Fruit fly (Drosophila melanogaster): Measurements from ENCODE around the gene CG31459.

The CG31459 gene

DNA sequence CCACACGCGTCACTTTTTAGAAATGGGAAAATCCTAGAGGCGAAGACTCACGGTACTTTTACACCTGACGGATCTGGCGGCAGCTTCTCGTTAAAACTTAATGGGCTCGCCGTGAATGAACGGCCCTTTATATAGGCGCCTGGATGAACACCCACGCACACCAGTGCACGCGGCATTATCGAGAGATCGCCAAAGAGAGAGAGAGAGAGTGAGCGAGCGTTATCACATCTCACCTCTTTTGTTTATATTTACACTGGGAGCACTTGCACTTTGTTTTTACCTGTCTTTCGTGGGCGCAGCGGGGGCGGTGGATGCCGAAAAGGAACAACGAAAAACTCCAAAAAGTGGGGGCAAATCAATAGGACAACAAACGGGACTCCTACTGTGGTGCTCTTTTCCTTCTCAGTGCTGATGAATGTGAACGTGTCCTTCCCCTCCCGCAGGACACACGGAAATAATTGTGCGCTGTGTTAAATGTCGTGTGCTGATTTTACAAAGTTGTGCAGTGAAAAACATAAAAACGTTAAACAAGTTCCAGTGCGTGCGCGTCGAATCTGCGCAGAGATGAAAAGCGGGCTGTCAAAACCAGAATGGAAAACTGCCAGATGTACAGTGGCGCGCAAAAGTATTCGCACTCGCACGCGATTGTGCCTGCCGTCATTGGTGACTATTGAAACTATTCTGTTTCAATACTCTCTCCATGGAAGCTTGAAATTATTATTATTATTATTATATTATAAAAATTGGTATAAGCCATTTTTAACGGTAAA is 34.7 kb downstream of the CG31459 start, which contains the start of gene Mrp5:
TSS of gene Mrp5 (minus strand) at position 561 of the 770 bp plus-strand sequence.
- TF ChIP-seq pan (optimal IDR thresholded peaks at IDR 0.05) (no peak), CG8478 (optimal IDR thresholded peaks at IDR 0.05) (no peak), Dll (optimal IDR thresholded peaks at IDR 0.05) (peak; percentile 75)

DNA sequence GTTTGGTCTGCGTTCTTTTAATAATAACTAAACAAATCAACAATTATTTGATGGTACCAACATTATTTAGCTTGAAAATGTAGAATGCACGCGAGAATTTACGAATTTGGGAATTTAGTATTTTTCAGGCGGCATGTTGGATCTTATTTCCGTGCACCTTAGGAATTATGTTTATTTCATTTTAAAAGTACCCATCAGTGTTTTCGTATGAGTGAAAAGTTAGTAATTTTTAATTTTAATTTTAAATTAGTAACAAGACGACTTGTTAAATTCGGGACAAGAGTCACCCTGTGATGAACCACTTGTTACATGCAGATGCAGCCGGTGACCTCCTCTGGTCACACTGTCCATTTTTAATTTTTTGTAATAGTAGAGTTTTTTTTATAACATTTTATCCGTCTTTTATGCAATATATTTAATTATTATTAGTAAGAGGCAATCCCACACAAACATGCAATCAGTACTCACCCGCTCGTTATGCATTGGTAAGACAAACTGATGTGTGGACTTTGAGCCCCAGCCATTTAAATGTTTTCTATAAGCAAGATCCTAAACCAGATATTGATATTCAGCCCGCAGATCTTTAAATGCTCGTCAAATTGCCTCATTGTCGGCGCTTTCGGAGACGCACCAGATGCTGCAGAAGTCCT is 36.9 kb downstream of the CG31459 start, which contains the start of the genes CG17186 and Arc42:
TSS of gene CG17186 (minus strand) at position 88 of the 650 bp plus-strand sequence.
TSS of gene Arc42 (plus strand) at position 311 of the 650 bp plus-strand sequence.
- TF ChIP-seq EcR (GFP tag; optimal IDR thresholded peaks at IDR 0.05) (no peak), usp (GFP tag; optimal IDR thresholded peaks at IDR 0.05) (no peak), Dll (optimal IDR thresholded peaks at IDR 0.05) (no peak), pan (optimal IDR thresholded peaks at IDR 0.05) (no peak), CG8478 (optimal IDR thresholded peaks at IDR 0.05) (no peak), psq (optimal IDR thresholded peaks at IDR 0.05) (no peak)

DNA sequence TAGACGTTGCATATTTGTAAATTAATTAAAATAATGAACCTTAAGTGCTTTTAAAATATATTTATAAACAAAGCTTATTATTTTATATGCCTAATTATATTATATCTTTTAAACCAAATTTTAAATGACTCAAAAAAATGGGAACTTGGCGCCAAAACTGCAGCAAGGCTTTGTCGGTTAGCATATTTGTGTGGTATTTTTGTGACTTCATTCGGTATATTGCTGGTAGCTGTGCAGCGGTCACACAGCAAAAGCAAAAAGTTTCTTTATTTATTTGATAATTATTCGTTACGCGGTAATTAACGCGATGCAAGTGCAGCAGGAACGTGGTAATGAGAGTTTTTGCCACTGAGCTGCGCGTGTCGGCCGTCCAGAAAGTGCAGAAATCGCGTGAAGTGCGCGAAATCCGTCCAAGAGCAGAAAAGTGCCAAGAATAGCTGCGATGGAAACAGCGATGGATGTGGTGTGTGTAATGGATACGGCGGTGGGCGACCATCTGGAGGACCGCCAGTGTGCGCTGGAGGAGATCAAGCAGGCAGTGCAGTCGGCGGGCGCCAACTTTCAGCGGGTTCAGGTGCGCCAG is 38.9 kb downstream of the CG31459 start, which contains the start of gene Ask1:
TSS of gene Ask1 (plus strand) at position 250 of the 583 bp plus-strand sequence.
- no peak for TF ChIP-seq usp (GFP tag; optimal IDR thresholded peaks at IDR 0.05)
- no peak for TF ChIP-seq EcR (GFP tag; optimal IDR thresholded peaks at IDR 0.05)
- no peak for TF ChIP-seq psq (optimal IDR thresholded peaks at IDR 0.05)
- no peak for TF ChIP-seq pan (optimal IDR thresholded peaks at IDR 0.05)
- TF ChIP-seq Dll (optimal IDR thresholded peaks at IDR 0.05), result no peak
- TF ChIP-seq CG8478 (optimal IDR thresholded peaks at IDR 0.05), result no peak

DNA sequence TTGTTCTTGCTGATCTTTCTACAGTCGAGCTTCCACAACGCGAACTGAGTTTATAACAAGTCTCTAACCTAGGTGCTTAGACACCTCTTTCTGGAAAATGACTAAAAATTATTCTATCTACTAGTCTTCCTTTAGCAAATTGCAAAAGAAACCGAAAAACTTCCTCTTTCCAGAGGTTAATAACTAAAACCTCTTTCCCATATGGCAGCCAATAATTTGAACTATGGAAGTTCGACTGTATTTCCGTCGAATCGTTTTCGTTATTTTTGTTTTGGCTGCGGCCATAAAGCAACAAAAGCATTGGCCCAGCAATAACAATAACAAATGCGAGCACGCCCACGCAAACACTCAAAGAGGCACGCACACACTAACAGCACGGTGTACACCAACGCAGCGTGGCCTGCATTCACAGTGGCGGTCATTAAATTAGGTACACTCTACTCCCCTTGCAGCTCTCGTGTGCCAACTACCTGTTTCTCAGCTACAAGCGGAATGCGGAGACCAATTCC is 39.8 kb downstream of the CG31459 start:
- TF ChIP-seq usp (GFP tag; optimal IDR thresholded peaks at IDR 0.05) (no peak), EcR (GFP tag; optimal IDR thresholded peaks at IDR 0.05) (no peak), psq (optimal IDR thresholded peaks at IDR 0.05) (no peak), CG8478 (optimal IDR thresholded peaks at IDR 0.05) (no peak), Dll (optimal IDR thresholded peaks at IDR 0.05) (no peak), pan (optimal IDR thresholded peaks at IDR 0.05) (no peak)

DNA sequence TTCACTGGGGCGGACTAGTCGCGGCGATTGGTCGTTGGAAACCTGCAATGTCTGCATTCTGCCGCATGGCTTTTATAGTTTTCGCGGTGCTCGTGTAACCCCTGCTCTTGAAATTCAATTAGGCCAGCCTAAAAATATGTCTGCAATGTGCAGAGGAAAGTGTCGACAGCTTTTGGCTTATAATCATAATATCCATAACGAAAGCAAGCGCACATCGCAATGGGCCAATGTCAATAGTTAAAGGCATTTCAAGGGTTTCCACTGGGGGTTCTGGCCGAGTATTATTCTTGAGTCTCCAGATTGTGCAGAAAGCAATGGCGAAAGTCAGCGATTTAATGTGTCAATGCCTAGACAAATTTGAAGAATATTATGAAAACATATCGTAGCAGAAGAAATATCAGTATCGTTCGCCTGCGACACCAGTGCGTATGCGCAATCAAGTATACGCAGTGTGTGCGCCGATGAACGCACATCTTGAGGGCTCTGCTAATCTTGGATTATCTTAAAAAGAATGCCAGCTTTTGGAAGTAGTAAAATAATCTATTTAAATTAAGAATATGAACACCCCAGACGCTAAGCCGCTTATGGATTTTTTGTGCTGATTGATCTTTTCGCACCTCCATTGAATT is 47.6 kb downstream of the CG31459 start, which contains the start of gene ninaE:
TSS of gene ninaE (minus strand) at position 51 of the 629 bp plus-strand sequence.
- TF ChIP-seq pan (optimal IDR thresholded peaks at IDR 0.05), result no peak
- TF ChIP-seq usp (GFP tag; optimal IDR thresholded peaks at IDR 0.05), result no peak
- TF ChIP-seq Dll (optimal IDR thresholded peaks at IDR 0.05), result no peak
- TF ChIP-seq CG8478 (optimal IDR thresholded peaks at IDR 0.05), result no peak
- TF ChIP-seq psq (optimal IDR thresholded peaks at IDR 0.05), result no peak
- TF ChIP-seq EcR (GFP tag; optimal IDR thresholded peaks at IDR 0.05), result no peak

DNA sequence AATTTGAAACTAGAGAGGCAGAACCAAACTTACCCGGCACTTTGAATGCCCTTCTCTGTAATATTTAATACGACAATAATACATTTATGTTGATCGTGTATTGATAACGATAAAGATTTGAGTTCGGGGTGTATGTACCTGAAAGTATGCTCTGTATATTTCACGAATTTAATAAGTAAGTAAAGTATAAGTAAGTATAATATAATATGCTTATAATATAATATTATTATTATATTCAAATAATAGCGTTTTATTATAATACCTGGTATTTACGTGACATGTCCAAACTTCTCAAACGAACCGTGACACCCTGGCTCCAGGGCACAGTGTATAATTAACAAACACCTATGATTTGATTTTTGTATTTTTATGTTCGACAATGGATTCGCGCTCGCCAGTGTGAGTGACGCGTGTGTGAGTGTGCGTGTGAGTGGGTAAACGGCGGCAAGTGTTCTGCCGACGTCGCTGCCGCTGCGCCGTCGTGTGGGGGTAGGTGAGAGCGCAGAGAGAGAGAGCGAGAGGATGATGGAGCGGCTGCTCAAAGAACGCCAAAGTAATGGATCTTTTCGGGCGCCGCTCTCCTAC is 49.0 kb downstream of the CG31459 start:
- no peak for TF ChIP-seq CG8478 (optimal IDR thresholded peaks at IDR 0.05)
- peak; percentile 82 for TF ChIP-seq Dll (optimal IDR thresholded peaks at IDR 0.05)

DNA sequence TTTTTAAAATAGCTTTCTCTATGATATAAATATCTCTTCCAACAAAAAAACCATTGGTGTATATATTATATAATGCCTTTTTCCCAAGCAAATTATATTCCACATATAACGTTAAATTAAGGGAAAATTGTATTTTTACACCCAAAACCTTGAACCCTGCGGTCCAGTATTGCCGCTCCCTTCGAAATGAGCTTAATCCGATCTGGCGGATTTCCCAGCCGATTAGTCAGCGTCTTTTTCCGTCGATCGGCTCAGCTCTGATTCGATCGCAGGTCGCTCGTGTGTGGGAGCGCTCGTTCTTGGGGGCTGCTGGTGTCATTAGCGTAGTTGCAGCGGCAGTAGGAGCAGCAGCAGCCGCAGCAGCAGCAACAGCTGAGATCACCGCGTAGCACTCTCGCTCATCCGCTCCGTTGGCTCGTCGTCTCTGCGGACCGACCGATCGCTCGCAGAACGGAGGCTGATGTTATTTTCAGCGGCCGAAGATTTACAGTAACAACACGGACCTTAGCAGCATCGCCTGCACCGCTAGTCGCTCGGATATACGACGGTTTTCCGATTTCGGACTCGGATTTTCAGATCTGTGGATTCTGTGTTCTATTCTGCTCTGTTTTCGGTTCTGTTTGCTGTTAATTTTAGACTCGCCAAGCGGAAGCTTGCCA is 49.8 kb downstream of the CG31459 start, which contains the start of gene CG4733:
TSS of gene CG4733 (plus strand) at position 350 of the 659 bp plus-strand sequence.
- TF ChIP-seq CG8478 (optimal IDR thresholded peaks at IDR 0.05), result no peak
- TF ChIP-seq pan (optimal IDR thresholded peaks at IDR 0.05), result no peak
- TF ChIP-seq Dll (optimal IDR thresholded peaks at IDR 0.05), result no peak
- no peak for TF ChIP-seq EcR (GFP tag; optimal IDR thresholded peaks at IDR 0.05)
- no peak for TF ChIP-seq psq (optimal IDR thresholded peaks at IDR 0.05)
- no peak for TF ChIP-seq usp (GFP tag; optimal IDR thresholded peaks at IDR 0.05)

DNA sequence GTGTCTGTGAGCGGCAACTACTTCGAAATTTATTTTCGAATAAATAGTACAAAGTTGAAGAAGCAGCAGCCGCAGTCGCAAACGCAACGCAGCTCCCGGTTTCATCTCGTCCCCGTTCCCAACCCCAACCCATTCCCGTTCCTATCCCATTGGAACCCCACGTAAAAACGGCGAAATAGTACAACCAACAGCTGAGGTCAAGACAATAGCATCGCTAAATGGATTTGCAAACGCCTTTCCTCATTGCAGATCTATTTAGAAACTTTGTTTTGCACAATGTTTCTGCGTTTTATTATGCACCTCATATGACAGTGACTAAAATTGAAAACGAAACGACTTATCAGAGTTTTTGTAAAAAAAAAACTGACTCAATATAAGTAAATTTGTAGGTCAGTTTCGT is 50.7 kb downstream of the CG31459 start:
- no peak for TF ChIP-seq Dll (optimal IDR thresholded peaks at IDR 0.05)
- no peak for TF ChIP-seq EcR (GFP tag; optimal IDR thresholded peaks at IDR 0.05)
- no peak for TF ChIP-seq psq (optimal IDR thresholded peaks at IDR 0.05)
- TF ChIP-seq pan (optimal IDR thresholded peaks at IDR 0.05), result no peak
- TF ChIP-seq usp (GFP tag; optimal IDR thresholded peaks at IDR 0.05), result no peak
- TF ChIP-seq CG8478 (optimal IDR thresholded peaks at IDR 0.05), result no peak

Measured in whole organism.